Worm (Caenorhabditis elegans) whole organism, L2 larva: Measurements from ENCODE around the gene ZK512.10.

Source experiments
- ZK546.5 ChIP-seq: sonication (generic microtip); optimal IDR thresholded peaks from 2 replicates; lab custom pipeline; 2017; ENCODE audit warnings: missing biosample characterization, missing genetic modification characterization
- ama-1 ChIP-seq: fragments of 150-350 bp; optimal IDR thresholded peaks from 2 replicates; lab custom pipeline; 2018; ENCODE audit warnings: inconsistent platforms
- ceh-82 ChIP-seq: fragments of 150-350 bp; optimal IDR thresholded peaks from 2 replicates; lab custom pipeline; 2014; ENCODE audit warnings: missing biosample characterization, missing genetic modification characterization
- elt-1 ChIP-seq: fragments of 150-350 bp; optimal IDR thresholded peaks from 2 replicates; lab custom pipeline; 2014; ENCODE audit warnings: missing biosample characterization, missing genetic modification characterization
- mdl-1 ChIP-seq, 2 experiments: fragments of 150-350 bp in 1 of 2; sonication (generic microtip) in 1 of 2; optimal IDR thresholded peaks; 2 replicates each; lab custom pipeline; 2017; ENCODE audit warnings: missing biosample characterization in 2 of 2, missing genetic modification characterization in 2 of 2
- nhr-11 ChIP-seq: fragments of 150-350 bp; optimal IDR thresholded peaks from 2 replicates; lab custom pipeline; 2014; ENCODE audit warnings: missing biosample characterization, missing genetic modification characterization
- nhr-12 ChIP-seq: fragments of 150-350 bp; optimal IDR thresholded peaks from 2 replicates; lab custom pipeline; 2014; ENCODE audit warnings: missing biosample characterization, missing genetic modification characterization
- nhr-237 ChIP-seq: fragments of 150-350 bp; optimal IDR thresholded peaks from 2 replicates; lab custom pipeline; 2014; ENCODE audit warnings: missing biosample characterization, missing genetic modification characterization
- snpc-4 ChIP-seq: fragments of 150-350 bp; optimal IDR thresholded peaks from 2 replicates; lab custom pipeline; 2014; ENCODE audit warnings: missing biosample characterization, missing genetic modification characterization
- unc-62 ChIP-seq: fragments of 150-350 bp; optimal IDR thresholded peaks from 2 replicates; lab custom pipeline; 2014; ENCODE audit warnings: missing biosample characterization, missing genetic modification reagents, missing genetic modification characterization
- ztf-11 ChIP-seq: sonication (generic microtip); optimal IDR thresholded peaks from 2 replicates; lab custom pipeline; 2017; ENCODE audit warnings: missing biosample characterization, missing genetic modification characterization

ce11 chrIII:9104060-9104459, 26.6 kb upstream of the ZK512.10 start:
- no peak for TF ChIP-seq unc-62 (GFP tag; lab: Kevin White, UChicago)
- no peak for TF ChIP-seq nhr-11
- no peak for TF ChIP-seq mdl-1 (tag; optimal IDR thresholded peaks at IDR 0.05; lab: Kevin White, UChicago)
- TF ChIP-seq snpc-4 (tag; lab: Kevin White, UChicago), result no peak
- TF ChIP-seq nhr-237 (tag; lab: Kevin White, UChicago), result no peak
- no peak for TF ChIP-seq ZK546.5 (tag; lab: Kevin White, UChicago)
- no peak for TF ChIP-seq ama-1 (lab: Kevin White, UChicago)
- no peak for TF ChIP-seq ceh-82 (tag; lab: Kevin White, UChicago)
- TF ChIP-seq elt-1 (tag; lab: Kevin White, UChicago), result no peak
- no peak for TF ChIP-seq ztf-11 (tag; lab: Kevin White, UChicago)
- TF ChIP-seq nhr-12 (tag; lab: Kevin White, UChicago), result no peak
